Worm (Caenorhabditis elegans) whole organism, L3 larva: ENCODE data around the gene elo-4.
A peak's percentile ranks its signal among the peaks of the same experiment; 100 is the strongest.

Experiments
- ama-1 ChIP-seq: fragments of 150-350 bp; optimal IDR thresholded peaks from 2 replicates; lab custom pipeline; 2018
- ceh-16 ChIP-seq: sonication (generic microtip); optimal IDR thresholded peaks from 2 replicates; lab custom pipeline; 2017; ENCODE audit warnings: missing biosample characterization, missing genetic modification characterization
- egl-27 ChIP-seq: sonication (generic microtip); optimal IDR thresholded peaks from 4 replicates; lab custom pipeline; 2017; ENCODE audit warnings: missing biosample characterization, missing genetic modification reagents, missing genetic modification characterization
- elt-3 ChIP-seq, 3 experiments: fragments of 150-350 bp in 1 of 3; sonication (generic microtip) in 2 of 3; optimal IDR thresholded peaks; 2 replicates in 2 of 3; 4 replicates in 1 of 3; lab custom pipeline; 2014 to 2017; ENCODE audit warnings: missing biosample characterization in 3 of 3, missing genetic modification characterization in 3 of 3
- fkh-10 ChIP-seq: sonication (generic microtip); optimal IDR thresholded peaks from 2 replicates; lab custom pipeline; 2017; ENCODE audit warnings: missing biosample characterization, missing genetic modification reagents, missing genetic modification characterization
- nhr-11 ChIP-seq: fragments of 150-350 bp; optimal IDR thresholded peaks from 2 replicates; lab custom pipeline; 2014; ENCODE audit warnings: missing biosample characterization, missing genetic modification characterization
- nhr-12 ChIP-seq: fragments of 150-350 bp; optimal IDR thresholded peaks from 2 replicates; lab custom pipeline; 2014; ENCODE audit warnings: missing biosample characterization, missing genetic modification characterization
- pqm-1 ChIP-seq: fragments of 150-350 bp; optimal IDR thresholded peaks from 2 replicates; lab custom pipeline; 2017; ENCODE audit warnings: missing biosample characterization, missing genetic modification characterization, inconsistent platforms
- zag-1 ChIP-seq: fragments of 150-350 bp; optimal IDR thresholded peaks from 2 replicates; lab custom pipeline; 2014; ENCODE audit warnings: missing biosample characterization, missing genetic modification characterization
- ztf-11 ChIP-seq: fragments of 150-350 bp; optimal IDR thresholded peaks from 2 replicates; lab custom pipeline; 2014; ENCODE audit warnings: missing biosample characterization, missing genetic modification characterization

DNA sequence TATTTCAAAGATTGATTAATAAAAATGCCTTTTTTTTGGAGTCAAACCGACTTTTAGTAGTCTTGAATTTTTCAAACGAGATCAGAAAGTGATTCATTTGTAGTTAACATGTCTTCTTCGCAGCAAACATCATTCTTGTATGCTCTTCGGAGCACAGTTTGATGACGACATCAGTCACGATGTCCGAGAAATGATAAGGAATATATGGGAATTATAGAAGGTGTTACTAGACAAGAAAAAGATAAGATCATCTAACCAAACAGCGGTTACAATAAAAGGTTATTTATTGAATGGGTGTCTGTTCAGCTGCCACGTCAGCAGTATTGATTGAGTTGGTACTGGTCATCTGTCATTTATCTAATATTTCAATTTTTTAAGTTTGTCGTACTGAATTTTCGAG lies 32.3 kb upstream of the elo-4 start:
- peak; percentile 12 for TF ChIP-seq pqm-1
- TF ChIP-seq elt-3 (tag; optimal IDR thresholded peaks at IDR 0.05; lab: Kevin White, UChicago): no peak
- no peak for TF ChIP-seq egl-27 (tag; lab: Kevin White, UChicago)
- no peak for TF ChIP-seq ztf-11
- no peak for TF ChIP-seq nhr-12 (tag; lab: Kevin White, UChicago)
- no peak for TF ChIP-seq ceh-16 (tag; lab: Kevin White, UChicago)
- no peak for TF ChIP-seq nhr-11 (tag; lab: Kevin White, UChicago)
- TF ChIP-seq ama-1 (lab: Kevin White, UChicago): no peak
- no peak for TF ChIP-seq fkh-10 (GFP tag; lab: Kevin White, UChicago)
- TF ChIP-seq zag-1 (tag; lab: Kevin White, UChicago): no peak
